Fruit fly (Drosophila melanogaster) whole organism: ENCODE data around the gene CG13786.

ENCODE experiments used
- CG8478 ChIP-seq: fragments of >200 bp; optimal IDR thresholded peaks from 2 replicates; lab custom pipeline; 2018; ENCODE audit warnings: inconsistent platforms
- EcR ChIP-seq, 2 experiments: fragments of >200 bp; optimal IDR thresholded peaks; 2 replicates each; lab custom pipeline; 2017; ENCODE audit warnings: missing biosample characterization in 2 of 2, missing genetic modification characterization in 2 of 2, missing genetic modification reagents in 2 of 2
- pan ChIP-seq: fragments of >200 bp; optimal IDR thresholded peaks from 2 replicates; lab custom pipeline; 2017

- TF ChIP-seq CG8478 (lab: Kevin White, UChicago) = no peak
- no peak for TF ChIP-seq EcR (GFP tag; optimal IDR thresholded peaks at IDR 0.05; lab: Kevin White, UChicago)
- TF ChIP-seq pan (lab: Kevin White, UChicago) = no peak
Observed at dm6 chr2L:7249293-7249819, 3.4 kb downstream of the CG13786 start, which contains the start of gene Ndae1.
